Worm (Caenorhabditis elegans) whole organism, L4 larva: ENCODE measurements around the gene nfki-1.

Experiments used
- F37D6.2 ChIP-seq: sonication (generic microtip); optimal IDR thresholded peaks from 2 replicates; lab custom pipeline; 2016; ENCODE audit warnings: mild to moderate bottlenecking, missing genetic modification characterization, missing compliant biosample characterization
- Y105C5A.15 ChIP-seq: fragments of 200-800 bp; sonication (Bioruptor generic); IDR thresholded peaks from 2 replicates; pipeline ENCODE4 v1.3.6; 2022; ENCODE audit warnings: missing genetic modification characterization, missing compliant biosample characterization
- Y48G9A.11 ChIP-seq: fragments of 200-800 bp; sonication (Bioruptor generic); IDR thresholded peaks from 2 replicates; pipeline ENCODE4 v1.3.6; 2022; ENCODE audit warnings: missing genetic modification reagents, missing genetic modification characterization, missing compliant biosample characterization
- Y75B8A.6 ChIP-seq: fragments of 200-800 bp; sonication (Bioruptor generic); IDR thresholded peaks from 2 replicates; pipeline ENCODE4 v1.3.6; 2022; ENCODE audit warnings: missing genetic modification reagents, missing genetic modification characterization, missing compliant biosample characterization
- ZK337.2 ChIP-seq: fragments of 200-800 bp; sonication (Bioruptor generic); IDR thresholded peaks from 2 replicates; pipeline ENCODE4 v1.3.6; 2022; ENCODE audit warnings: missing genetic modification reagents, missing genetic modification characterization, missing compliant biosample characterization
- ZK546.5 ChIP-seq, 2 experiments: sonication (generic microtip); optimal IDR thresholded peaks; 2 replicates each; lab custom pipeline; 2017; ENCODE audit warnings: missing biosample characterization in 2 of 2, missing genetic modification characterization in 2 of 2
- aha-1 ChIP-seq: fragments of 150-350 bp; peaks from one replicate; lab custom pipeline; 2014; ENCODE audit warnings: missing biosample characterization, missing genetic modification characterization
- ama-1 ChIP-seq: fragments of 150-350 bp; optimal IDR thresholded peaks from 2 replicates; lab custom pipeline; 2014; ENCODE audit warnings: inconsistent platforms, mixed read lengths
- arid-1 ChIP-seq: fragments of 200-800 bp; sonication (Bioruptor generic); conservative IDR thresholded peaks from 2 replicates; pipeline ENCODE4 v1.3.6; 2022; ENCODE audit warnings: missing genetic modification reagents, missing genetic modification characterization, missing compliant biosample characterization
- attf-4 ChIP-seq: sonication (generic microtip); optimal IDR thresholded peaks from 3 replicates; lab custom pipeline; 2017; ENCODE audit warnings: missing biosample characterization, missing genetic modification characterization
- ceh-20 ChIP-seq: fragments of 200-800 bp; sonication (Bioruptor generic); IDR thresholded peaks from 2 replicates; pipeline ENCODE4 v1.3.6; 2022; ENCODE audit warnings: missing genetic modification reagents, missing genetic modification characterization, missing compliant biosample characterization
- ceh-82 ChIP-seq: sonication (generic microtip); optimal IDR thresholded peaks from 2 replicates; lab custom pipeline; 2017; ENCODE audit warnings: missing biosample characterization, missing genetic modification characterization
- ces-1 ChIP-seq: fragments of 150-350 bp; sonication (generic microtip); optimal IDR thresholded peaks from 4 replicates; lab custom pipeline; 2014; ENCODE audit warnings: missing biosample characterization, missing genetic modification reagents, missing genetic modification characterization
- cey-2 ChIP-seq: sonication (generic microtip); optimal IDR thresholded peaks from 3 replicates; lab custom pipeline; 2017; ENCODE audit warnings: missing genetic modification characterization, mild to moderate bottlenecking, missing compliant biosample characterization, antibody characterized with exemption, borderline replicate concordance; ENCODE audit not compliant: insufficient read depth
- ctbp-1 ChIP-seq: fragments of 200-800 bp; sonication (Bioruptor generic); IDR thresholded peaks from 2 replicates; pipeline ENCODE4 v1.3.6; 2022; ENCODE audit warnings: missing genetic modification reagents, missing genetic modification characterization, missing compliant biosample characterization
- daf-19 ChIP-seq: fragments of 200-800 bp; sonication (Bioruptor generic); conservative IDR thresholded peaks from 2 replicates; pipeline ENCODE4 v1.3.6; 2022; ENCODE audit warnings: missing genetic modification characterization, missing compliant biosample characterization
- dmd-6 ChIP-seq: fragments of 200-800 bp; sonication (Bioruptor generic); IDR thresholded peaks from 2 replicates; pipeline ENCODE4 v1.3.6; 2022; ENCODE audit warnings: missing genetic modification reagents, missing genetic modification characterization, missing compliant biosample characterization
- dpl-1 ChIP-seq: fragments of 150-350 bp; optimal IDR thresholded peaks from 2 replicates; lab custom pipeline; 2014; ENCODE audit warnings: missing biosample characterization, missing genetic modification reagents, missing genetic modification characterization
- duxl-1 ChIP-seq: sonication (generic microtip); optimal IDR thresholded peaks from 2 replicates; lab custom pipeline; 2016; ENCODE audit warnings: mild to moderate bottlenecking, missing genetic modification characterization, moderate library complexity, missing compliant biosample characterization; ENCODE audit not compliant: poor library complexity
- fkh-10 ChIP-seq: fragments of 150-350 bp; optimal IDR thresholded peaks from 2 replicates; lab custom pipeline; 2014; ENCODE audit warnings: missing biosample characterization, missing genetic modification reagents, missing genetic modification characterization
- gei-8 ChIP-seq: fragments of 200-800 bp; sonication (Bioruptor generic); optimal IDR thresholded peaks from 2 replicates; lab custom pipeline; 2018; ENCODE audit warnings: mild to moderate bottlenecking, missing genetic modification characterization, missing compliant biosample characterization
- hlh-30 ChIP-seq: sonication (generic microtip); optimal IDR thresholded peaks from 2 replicates; lab custom pipeline; 2017; ENCODE audit warnings: antibody characterized with exemption, mild to moderate bottlenecking, missing genetic modification characterization, missing compliant biosample characterization; ENCODE audit not compliant: insufficient read depth
- lin-13 ChIP-seq: fragments of 150-350 bp; optimal IDR thresholded peaks from 2 replicates; lab custom pipeline; 2014; ENCODE audit warnings: missing biosample characterization, missing genetic modification reagents, missing genetic modification characterization
- lin-15B ChIP-seq: fragments of 150-350 bp; sonication (generic microtip); optimal IDR thresholded peaks from 3 replicates; lab custom pipeline; 2014; ENCODE audit warnings: missing biosample characterization, missing genetic modification characterization
- lin-38 ChIP-seq: fragments of 200-800 bp; sonication (Bioruptor generic); IDR thresholded peaks from 2 replicates; pipeline ENCODE4 v1.3.6; 2022; ENCODE audit warnings: missing genetic modification reagents, missing genetic modification characterization, missing compliant biosample characterization
- lsy-2 ChIP-seq, 2 experiments: fragments of 150-350 bp in 1 of 2; sonication (generic microtip) in 1 of 2; optimal IDR thresholded peaks; 2 replicates each; lab custom pipeline; 2014 to 2017; ENCODE audit warnings: missing biosample characterization in 2 of 2, missing genetic modification characterization in 2 of 2
- madf-9 ChIP-seq: fragments of 200-800 bp; sonication (Bioruptor generic); conservative IDR thresholded peaks from 2 replicates; pipeline ENCODE4 v1.3.6; 2022; ENCODE audit warnings: missing genetic modification reagents, missing genetic modification characterization, missing compliant biosample characterization
- mdt-29 ChIP-seq: fragments of 200-800 bp; sonication (Bioruptor generic); IDR thresholded peaks from 2 replicates; pipeline ENCODE4 v1.3.6; 2022; ENCODE audit warnings: missing genetic modification reagents, missing genetic modification characterization, missing compliant biosample characterization
- nhr-111 ChIP-seq: fragments of 200-800 bp; sonication (Bioruptor generic); optimal IDR thresholded peaks from 2 replicates; lab custom pipeline; 2018; ENCODE audit warnings: mild to moderate bottlenecking, missing genetic modification characterization, missing compliant biosample characterization
- nhr-237 ChIP-seq: sonication (generic microtip); optimal IDR thresholded peaks from 2 replicates; lab custom pipeline; 2017; ENCODE audit warnings: missing biosample characterization, missing genetic modification characterization
- nhr-25 ChIP-seq: sonication (generic microtip); optimal IDR thresholded peaks from 2 replicates; lab custom pipeline; 2017; ENCODE audit warnings: missing genetic modification characterization, mild to moderate bottlenecking, missing compliant biosample characterization, antibody characterized with exemption, moderate library complexity, borderline replicate concordance; ENCODE audit not compliant: insufficient read depth
- nhr-6 ChIP-seq: fragments of 150-350 bp; optimal IDR thresholded peaks from 2 replicates; lab custom pipeline; 2014; ENCODE audit warnings: missing biosample characterization, missing genetic modification characterization
- pha-4 ChIP-seq, 2 experiments: fragments of 150-350 bp in 1 of 2; fragments of 200-800 bp in 1 of 2; sonication (Bioruptor generic) in 1 of 2; IDR thresholded peaks in 1 of 2; optimal IDR thresholded peaks in 1 of 2; 2 replicates each; pipeline versions ENCODE4 v1.3.6 to Lab custom; 2014 to 2022; ENCODE audit warnings: missing genetic modification characterization in 2 of 2, missing genetic modification reagents in 2 of 2, missing biosample characterization in 1 of 2, missing compliant biosample characterization in 1 of 2
- pqm-1 ChIP-seq: sonication (generic microtip); optimal IDR thresholded peaks from 2 replicates; lab custom pipeline; 2017; ENCODE audit warnings: missing biosample characterization, missing genetic modification characterization
- rbr-2 ChIP-seq: sonication (generic microtip); optimal IDR thresholded peaks from 2 replicates; lab custom pipeline; 2016; ENCODE audit warnings: missing genotype, missing genetic modification characterization, missing compliant biosample characterization
- set-16 ChIP-seq: fragments of 200-800 bp; sonication (Bioruptor generic); IDR thresholded peaks from 2 replicates; pipeline ENCODE4 v1.3.6; 2022; ENCODE audit warnings: missing genetic modification reagents, missing genetic modification characterization, missing compliant biosample characterization
- skn-1 ChIP-seq: fragments of 150-350 bp; optimal IDR thresholded peaks from 2 replicates; lab custom pipeline; 2014; ENCODE audit warnings: missing biosample characterization, missing genetic modification characterization
- snpc-1.2 ChIP-seq: fragments of 200-800 bp; sonication (Bioruptor generic); IDR thresholded peaks from 2 replicates; pipeline ENCODE4 v1.3.6; 2022; ENCODE audit warnings: missing genetic modification reagents, missing genetic modification characterization, missing compliant biosample characterization
- tag-97 ChIP-seq: fragments of 200-800 bp; sonication (Bioruptor generic); IDR thresholded peaks from 2 replicates; pipeline ENCODE4 v1.3.6; 2022; ENCODE audit warnings: missing genetic modification characterization, missing compliant biosample characterization
- unc-39 ChIP-seq: sonication (generic microtip); optimal IDR thresholded peaks from 2 replicates; lab custom pipeline; 2017; ENCODE audit warnings: missing biosample characterization, missing genetic modification characterization
- unc-62 ChIP-seq, 3 experiments: fragments of 150-350 bp in 1 of 3; sonication (generic microtip); optimal IDR thresholded peaks in 2 of 3; peaks in 1 of 3; 1 replicate in 1 of 3; 2 replicates in 2 of 3; lab custom pipeline; 2014 to 2017; ENCODE audit warnings: missing biosample characterization in 3 of 3, missing genetic modification characterization in 3 of 3, missing genetic modification reagents in 3 of 3, missing genotype in 1 of 3
- vab-7 ChIP-seq: fragments of 200-800 bp; sonication (Bioruptor generic); IDR thresholded peaks from 2 replicates; pipeline ENCODE4 v1.3.6; 2022; ENCODE audit warnings: missing genetic modification reagents, missing genetic modification characterization, missing compliant biosample characterization
- zip-11 ChIP-seq: fragments of 200-800 bp; sonication (Bioruptor generic); IDR thresholded peaks from 2 replicates; pipeline ENCODE4 v1.3.6; 2022; ENCODE audit warnings: missing genetic modification characterization, missing compliant biosample characterization
- zip-2 ChIP-seq: fragments of 150-350 bp; optimal IDR thresholded peaks from 2 replicates; lab custom pipeline; 2014; ENCODE audit warnings: missing biosample characterization, missing genetic modification characterization
- ztf-11 ChIP-seq: fragments of 150-350 bp; optimal IDR thresholded peaks from 2 replicates; lab custom pipeline; 2014; ENCODE audit warnings: missing biosample characterization, missing genetic modification characterization
- ztf-7 ChIP-seq: fragments of 150-350 bp; optimal IDR thresholded peaks from 2 replicates; lab custom pipeline; 2014; ENCODE audit warnings: missing biosample characterization, missing genetic modification characterization

nfki-1 gene

DNA sequence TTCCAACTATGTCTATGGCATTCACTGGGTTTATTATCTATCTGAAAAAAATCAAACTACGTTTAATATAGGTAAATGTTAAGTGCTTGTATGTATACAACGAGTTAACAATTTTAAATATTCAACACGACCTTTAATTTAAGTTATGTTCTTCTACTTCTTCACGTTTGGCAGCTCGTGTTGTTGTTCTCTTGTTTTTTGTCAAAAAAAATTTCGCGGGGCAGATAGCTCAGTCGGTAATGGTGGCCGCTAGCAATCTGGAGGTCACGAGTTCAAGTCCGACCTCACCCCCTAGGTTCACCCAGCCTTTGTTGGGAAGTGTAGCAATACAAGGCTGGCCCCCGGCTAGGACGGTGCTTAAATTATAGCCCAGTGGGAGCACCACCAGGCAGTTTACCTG is 2.2 kb upstream of the nfki-1 start (continued):
- TF ChIP-seq F37D6.2 (tag; lab: Kevin White, UChicago) (no peak), Y75B8A.6 (GFP tag; lab: Robert Waterston, UW) (no peak), cey-2 (tag; lab: Kevin White, UChicago) (no peak), pqm-1 (tag; lab: Kevin White, UChicago) (peak; percentile 23), zip-11 (GFP tag; lab: Robert Waterston, UW) (no peak), unc-62 (GFP tag; optimal IDR thresholded peaks at IDR 0.05 in 1 of 2; lab: Kevin White, UChicago) (peak in 1 of 2 experiments; percentile 19), unc-62 (tag; optimal IDR thresholded peaks at IDR 0.05; lab: Kevin White, UChicago) (no peak), ces-1 (no peak), ceh-20 (GFP tag; lab: Robert Waterston, UW) (no peak), ceh-82 (no peak), nhr-111 (GFP tag; lab: Kevin White, UChicago) (no peak), madf-9 (GFP tag; lab: Robert Waterston, UW) (no peak), lsy-2 (tag; optimal IDR thresholded peaks at IDR 0.05; lab: Kevin White, UChicago) (no peak), attf-4 (tag; lab: Kevin White, UChicago) (no peak), dpl-1 (GFP tag; lab: Kevin White, UChicago) (no peak), aha-1 (tag; lab: Kevin White, UChicago) (peak; percentile 33), nhr-6 (tag; lab: Kevin White, UChicago) (no peak), ZK337.2 (GFP tag; lab: Robert Waterston, UW) (no peak), unc-39 (no peak), set-16 (GFP tag; lab: Robert Waterston, UW) (no peak), nhr-25 (tag; lab: Kevin White, UChicago) (no peak), hlh-30 (tag; lab: Kevin White, UChicago) (peak; percentile 5), Y48G9A.11 (GFP tag; lab: Robert Waterston, UW) (peak; percentile 52)

DNA sequence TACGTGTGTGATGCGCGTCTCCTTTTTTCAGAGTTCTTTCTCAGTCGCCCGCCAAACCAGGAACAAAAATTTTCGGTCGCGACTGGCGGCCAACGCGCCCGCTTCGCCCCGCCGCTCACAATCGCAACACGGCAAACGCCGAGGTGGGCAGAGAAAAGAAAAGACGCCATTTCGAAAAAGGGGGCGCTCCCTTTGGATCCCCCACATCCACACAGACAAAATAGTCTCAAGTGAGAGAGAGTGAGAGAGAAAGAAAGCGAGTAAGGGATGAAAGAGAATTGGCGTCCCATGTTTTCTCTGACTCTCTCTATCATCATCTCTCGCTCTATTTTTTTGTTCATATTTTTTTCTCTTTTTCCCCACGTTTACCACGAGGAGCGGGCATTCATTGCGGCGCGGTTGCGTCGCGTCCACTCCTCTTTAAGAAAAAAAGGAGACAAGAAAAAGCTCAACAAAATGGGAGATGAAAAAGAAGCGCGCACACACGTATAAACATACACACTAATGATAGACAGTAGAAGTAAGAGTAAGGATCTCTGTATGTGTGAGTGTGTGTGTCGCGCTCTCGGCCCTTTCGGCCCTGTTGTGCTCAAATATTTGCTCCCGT is 1.1 kb upstream of the nfki-1 start:
- TF ChIP-seq ZK337.2 (GFP tag; lab: Robert Waterston, UW) = no peak
- TF ChIP-seq Y105C5A.15 (GFP tag; lab: Robert Waterston, UW) = no peak
- TF ChIP-seq lin-38 (GFP tag; lab: Robert Waterston, UW) = peak; percentile 48; the same call in 1 of the 2 replicates
- peak; percentile 49 for TF ChIP-seq zip-2
- TF ChIP-seq daf-19 (GFP tag; lab: Robert Waterston, UW) = peak; percentile 70; the same call in 1 of the 2 replicates
- TF ChIP-seq tag-97 (GFP tag; lab: Robert Waterston, UW) = no peak; the same call in 1 of the 2 replicates
- TF ChIP-seq arid-1 (GFP tag; lab: Robert Waterston, UW) = peak; percentile 30; the same call in 1 of the 2 replicates
- peak; percentile 68 for TF ChIP-seq gei-8 (GFP tag; lab: Kevin White, UChicago)
- TF ChIP-seq unc-62 (GFP tag; optimal IDR thresholded peaks at IDR 0.05 in 1 of 2; lab: Kevin White, UChicago) = peak in 1 of 2 experiments; percentile 90
- no peak for TF ChIP-seq unc-62 (tag; optimal IDR thresholded peaks at IDR 0.05; lab: Kevin White, UChicago)
- peak; percentile 59 for TF ChIP-seq nhr-237 (tag; lab: Kevin White, UChicago)
- peak; percentile 67 for TF ChIP-seq ztf-7 (tag; lab: Kevin White, UChicago)
- TF ChIP-seq nhr-6 (tag; lab: Kevin White, UChicago) = peak; percentile 30
- TF ChIP-seq ZK546.5 (tag; optimal IDR thresholded peaks at IDR 0.05; lab: Kevin White, UChicago) = no peak
- TF ChIP-seq ctbp-1 = peak; percentile 91
- no peak for TF ChIP-seq lin-15B (tag; lab: Kevin White, UChicago)
- peak; percentile 71 for TF ChIP-seq fkh-10 (GFP tag; lab: Kevin White, UChicago)
- TF ChIP-seq Y48G9A.11 (GFP tag; lab: Robert Waterston, UW) = no peak
- peak; percentile 51 for TF ChIP-seq madf-9 (GFP tag; lab: Robert Waterston, UW)
- no peak for TF ChIP-seq skn-1
- TF ChIP-seq ztf-11 (tag; lab: Kevin White, UChicago) = no peak
- TF ChIP-seq aha-1 (tag; lab: Kevin White, UChicago) = peak; percentile 99
- peak; percentile 82 for TF ChIP-seq dmd-6 (GFP tag; lab: Robert Waterston, UW)
- TF ChIP-seq ama-1 = peak; percentile 9
- no peak for TF ChIP-seq mdt-29 (GFP tag; lab: Robert Waterston, UW)
- no peak for TF ChIP-seq unc-39
- TF ChIP-seq snpc-1.2 = no peak
- TF ChIP-seq vab-7 (GFP tag; lab: Robert Waterston, UW) = 0 out of 2 replicates have a peak, but pooled peaks have one; percentile 7
- TF ChIP-seq pha-4 (GFP tag; IDR thresholded peaks at IDR 0.05; lab: Robert Waterston, UW) = peak; percentile 53; the same call in 1 of the 2 replicates
- peak; percentile 52 for TF ChIP-seq pha-4 (tag; optimal IDR thresholded peaks at IDR 0.05; lab: Kevin White, UChicago)
- peak; percentile 35 for TF ChIP-seq duxl-1
- TF ChIP-seq lin-13 (GFP tag; lab: Kevin White, UChicago) = peak; percentile 15
- peak; percentile 95 for TF ChIP-seq rbr-2 (tag; lab: Kevin White, UChicago)
